Fruit fly (Drosophila melanogaster) whole organism, embryonic: ENCODE results near the gene pygo.
A peak's percentile ranks its signal among the peaks of the same experiment; 100 is the strongest.

Source experiments
- Awh ChIP-seq: fragments of 200-800 bp; sonication (Bioruptor generic); IDR thresholded peaks from 2 replicates; pipeline ENCODE4, ENCODE4 v1.3.6; 2022; ENCODE audit warnings: missing biosample characterization, missing genetic modification characterization
- B-H2 ChIP-seq: fragments of 200-800 bp; sonication (Bioruptor generic); optimal IDR thresholded peaks from 2 replicates; lab custom pipeline; 2018; ENCODE audit warnings: missing biosample characterization, mild to moderate bottlenecking, missing genetic modification characterization
- Bdp1 ChIP-seq: fragments of 200-800 bp; sonication (Bioruptor generic); optimal IDR thresholded peaks from 3 replicates; lab custom pipeline; 2016; ENCODE audit warnings: missing biosample characterization, missing genetic modification characterization
- CG14710 ChIP-seq: fragments of 200-800 bp; sonication (Bioruptor generic); optimal IDR thresholded peaks from 3 replicates; lab custom pipeline; 2019; ENCODE audit warnings: missing biosample characterization, mild to moderate bottlenecking, missing genetic modification characterization, moderate library complexity
- CG17361 ChIP-seq: fragments of 200-800 bp; sonication (Bioruptor generic); IDR thresholded peaks from 3 replicates; pipeline ENCODE4 v1.3.6; 2022; ENCODE audit warnings: missing biosample characterization, missing genetic modification characterization
- CG2120 ChIP-seq: fragments of 200-800 bp; sonication (Bioruptor generic); optimal IDR thresholded peaks from 3 replicates; lab custom pipeline; 2016; ENCODE audit warnings: missing biosample characterization, missing genetic modification characterization
- CG2875 ChIP-seq: fragments of 200-800 bp; sonication (Bioruptor generic); optimal IDR thresholded peaks from 2 replicates; lab custom pipeline; 2017; ENCODE audit warnings: missing biosample characterization, mild to moderate bottlenecking, missing genetic modification characterization, missing genetic modification reagents
- CG31388 ChIP-seq: fragments of 200-800 bp; sonication (Bioruptor generic); optimal IDR thresholded peaks from 2 replicates; lab custom pipeline; 2016; ENCODE audit warnings: missing biosample characterization, missing genetic modification characterization
- CG7556 ChIP-seq: fragments of 200-800 bp; sonication (Bioruptor generic); optimal IDR thresholded peaks from 2 replicates; lab custom pipeline; 2017; ENCODE audit warnings: missing biosample characterization, mild to moderate bottlenecking, missing genetic modification characterization
- CG8478 ChIP-seq: fragments of >200 bp; optimal IDR thresholded peaks from 2 replicates; lab custom pipeline; 2018
- CG8924 ChIP-seq: fragments of 200-800 bp; optimal IDR thresholded peaks from 3 replicates; lab custom pipeline; 2019; ENCODE audit warnings: missing biosample characterization, mild to moderate bottlenecking, missing genetic modification characterization, moderate library complexity
- CG9876 ChIP-seq: fragments of 200-800 bp; sonication (Bioruptor generic); optimal IDR thresholded peaks from 2 replicates; lab custom pipeline; 2016; ENCODE audit warnings: missing biosample characterization, missing genetic modification characterization
- Dip3 ChIP-seq: fragments of 200-800 bp; sonication (Bioruptor generic); optimal IDR thresholded peaks from 3 replicates; lab custom pipeline; 2016; ENCODE audit warnings: missing biosample characterization, missing genetic modification characterization
- Dll ChIP-seq: fragments of 200-800 bp; sonication (Bioruptor generic); IDR thresholded peaks from 4 replicates; pipeline ENCODE4 v1.3.6; 2022; ENCODE audit warnings: missing biosample characterization, missing genetic modification characterization; ENCODE audit not compliant: partially characterized antibody
- Drgx ChIP-seq: fragments of 200-800 bp; sonication (Bioruptor generic); IDR thresholded peaks from 2 replicates; pipeline ENCODE4 v1.3.6; 2022; ENCODE audit warnings: missing biosample characterization, missing genetic modification characterization
- E2f2 ChIP-seq: fragments of 200-800 bp; sonication (Bioruptor generic); IDR thresholded peaks from 2 replicates; pipeline ENCODE4 v1.3.6; 2022; ENCODE audit warnings: missing biosample characterization, missing genetic modification characterization
- ERR ChIP-seq: fragments of 200-800 bp; sonication (Bioruptor generic); optimal IDR thresholded peaks from 2 replicates; lab custom pipeline; 2016; ENCODE audit warnings: missing biosample characterization, missing genetic modification characterization
- Gsc ChIP-seq: fragments of 200-800 bp; sonication (Bioruptor generic); IDR thresholded peaks from 2 replicates; pipeline ENCODE4 v1.3.6; 2022; ENCODE audit warnings: missing biosample characterization, missing genetic modification characterization
- HLHmδ ChIP-seq: fragments of 200-800 bp; sonication (Bioruptor generic); optimal IDR thresholded peaks from 2 replicates; lab custom pipeline; 2018; ENCODE audit warnings: missing biosample characterization, mild to moderate bottlenecking, missing genetic modification characterization, moderate library complexity
- Hand ChIP-seq: fragments of 200-800 bp; sonication (Bioruptor generic); optimal IDR thresholded peaks from 2 replicates; lab custom pipeline; 2017; ENCODE audit warnings: mild to moderate bottlenecking, missing biosample characterization, missing genetic modification reagents, missing genetic modification characterization
- Meics ChIP-seq: fragments of 200-800 bp; sonication (Bioruptor generic); optimal IDR thresholded peaks from 2 replicates; lab custom pipeline; 2017; ENCODE audit warnings: missing biosample characterization, mild to moderate bottlenecking, missing genetic modification characterization
- Nf-YA ChIP-seq: fragments of 200-800 bp; sonication (Bioruptor generic); IDR thresholded peaks from 2 replicates; pipeline ENCODE4 v1.3.6; 2022; ENCODE audit warnings: missing biosample characterization, missing genetic modification characterization
- Nf-YC ChIP-seq: fragments of 200-800 bp; optimal IDR thresholded peaks from 3 replicates; lab custom pipeline; 2019; ENCODE audit warnings: missing biosample characterization, mild to moderate bottlenecking, missing genetic modification characterization, moderate library complexity
- Oaz ChIP-seq: fragments of 200-800 bp; sonication (Bioruptor generic); IDR thresholded peaks from 2 replicates; pipeline ENCODE4 v1.3.6; 2022; ENCODE audit warnings: missing biosample characterization, missing genetic modification characterization
- PHDP ChIP-seq: fragments of 200-800 bp; sonication (Bioruptor generic); optimal IDR thresholded peaks from 3 replicates; lab custom pipeline; 2018; ENCODE audit warnings: missing biosample characterization, mild to moderate bottlenecking, missing genetic modification characterization, moderate library complexity
- Trl ChIP-seq, 3 experiments: fragments of >200 bp in 2 of 3; fragments of 200-800 bp in 1 of 3; sonication (Bioruptor generic) in 1 of 3; optimal IDR thresholded peaks; 2 replicates in 1 of 3; 3 replicates in 2 of 3; lab custom pipeline; 2016 to 2017; ENCODE audit warnings: missing biosample characterization in 1 of 3, missing genetic modification characterization in 1 of 3
- Xrp1 ChIP-seq: fragments of 200-800 bp; sonication (Bioruptor generic); IDR thresholded peaks from 2 replicates; pipeline ENCODE4 v1.3.6; 2022; ENCODE audit warnings: missing biosample characterization, missing genetic modification characterization
- YL-1 ChIP-seq: fragments of 200-800 bp; sonication (Bioruptor generic); optimal IDR thresholded peaks from 3 replicates; lab custom pipeline; 2017; ENCODE audit warnings: missing biosample characterization, mild to moderate bottlenecking, missing genetic modification characterization
- chm ChIP-seq: fragments of 200-800 bp; sonication (Bioruptor generic); IDR thresholded peaks from 2 replicates; pipeline ENCODE4 v1.3.6; 2022; ENCODE audit warnings: missing biosample characterization, missing genetic modification characterization
- dmrt99B ChIP-seq: fragments of 200-800 bp; sonication (Bioruptor generic); optimal IDR thresholded peaks from 2 replicates; lab custom pipeline; 2018; ENCODE audit warnings: missing biosample characterization, mild to moderate bottlenecking, missing genetic modification characterization, moderate library complexity
- dysf ChIP-seq: fragments of 200-800 bp; sonication (Bioruptor generic); IDR thresholded peaks from 3 replicates; pipeline ENCODE4 v1.3.6; 2022; ENCODE audit warnings: missing biosample characterization, missing genetic modification characterization
- emc ChIP-seq: fragments of 200-800 bp; sonication (Bioruptor generic); optimal IDR thresholded peaks from 2 replicates; lab custom pipeline; 2016; ENCODE audit warnings: missing biosample characterization, missing genetic modification characterization
- gfzf ChIP-seq: fragments of 200-800 bp; sonication (Bioruptor generic); optimal IDR thresholded peaks from 2 replicates; lab custom pipeline; 2016; ENCODE audit warnings: missing biosample characterization, mild to moderate bottlenecking, missing genetic modification characterization, moderate library complexity
- gsb-n ChIP-seq: fragments of 200-800 bp; sonication (Bioruptor generic); optimal IDR thresholded peaks from 3 replicates; lab custom pipeline; 2018; ENCODE audit warnings: missing biosample characterization, mild to moderate bottlenecking, missing genetic modification characterization
- hkb ChIP-seq, 2 experiments: fragments of 200-800 bp in 1 of 2; fragments of >200 bp in 1 of 2; sonication (Bioruptor generic) in 1 of 2; IDR thresholded peaks in 1 of 2; optimal IDR thresholded peaks in 1 of 2; 2 replicates each; pipeline versions ENCODE4 v1.3.6 to Lab custom; 2017 to 2022; ENCODE audit warnings: missing biosample characterization in 1 of 2, missing genetic modification characterization in 1 of 2
- ind ChIP-seq: fragments of 200-800 bp; sonication (Bioruptor generic); optimal IDR thresholded peaks from 3 replicates; lab custom pipeline; 2016; ENCODE audit warnings: missing biosample characterization, missing genetic modification characterization
- mirr ChIP-seq: fragments of 200-800 bp; sonication (Bioruptor generic); optimal IDR thresholded peaks from 3 replicates; lab custom pipeline; 2018; ENCODE audit warnings: missing biosample characterization, mild to moderate bottlenecking, missing genetic modification characterization
- phol ChIP-seq: fragments of 200-800 bp; sonication (Bioruptor generic); optimal IDR thresholded peaks from 3 replicates; lab custom pipeline; 2018; ENCODE audit warnings: missing biosample characterization, mild to moderate bottlenecking, missing genetic modification characterization, moderate library complexity
- pita ChIP-seq: fragments of 200-800 bp; sonication (Bioruptor generic); optimal IDR thresholded peaks from 2 replicates; lab custom pipeline; 2017; ENCODE audit warnings: missing biosample characterization, mild to moderate bottlenecking, missing genetic modification characterization
- prd ChIP-seq, 3 experiments: fragments of >200 bp in 2 of 3; fragments of 200-800 bp in 1 of 3; sonication (Bioruptor generic) in 1 of 3; optimal IDR thresholded peaks in 2 of 3; IDR thresholded peaks in 1 of 3; 2 replicates in 2 of 3; 3 replicates in 1 of 3; pipeline versions ENCODE4 v1.3.6 to Lab custom; 2017 to 2022; ENCODE audit warnings: missing biosample characterization in 1 of 3, missing genetic modification characterization in 1 of 3
- psq ChIP-seq: fragments of 200-800 bp; sonication (Bioruptor generic); optimal IDR thresholded peaks from 2 replicates; lab custom pipeline; 2017; ENCODE audit warnings: missing biosample characterization, missing genetic modification characterization
- schlank ChIP-seq: fragments of 200-800 bp; sonication (Bioruptor generic); optimal IDR thresholded peaks from 2 replicates; lab custom pipeline; 2018; ENCODE audit warnings: missing biosample characterization, mild to moderate bottlenecking, missing genetic modification characterization
- sens ChIP-seq: fragments of 200-800 bp; sonication (Bioruptor generic); peaks from one replicate; lab custom pipeline; 2016; ENCODE audit warnings: missing biosample characterization, missing genetic modification characterization
- sens-2 ChIP-seq: fragments of 200-800 bp; sonication (Bioruptor generic); IDR thresholded peaks from 2 replicates; pipeline ENCODE4 v1.3.6; 2022; ENCODE audit warnings: missing biosample characterization, missing genetic modification characterization
- sisA ChIP-seq: fragments of 200-800 bp; sonication (Bioruptor generic); IDR thresholded peaks from 2 replicates; pipeline ENCODE4 v1.3.6; 2022; ENCODE audit warnings: missing biosample characterization, missing genetic modification characterization
- stwl ChIP-seq: fragments of 200-800 bp; sonication (Bioruptor generic); optimal IDR thresholded peaks from 3 replicates; lab custom pipeline; 2018; ENCODE audit warnings: missing biosample characterization, mild to moderate bottlenecking, missing genetic modification characterization, moderate library complexity
- tup ChIP-seq: fragments of 200-800 bp; sonication (Bioruptor generic); optimal IDR thresholded peaks from 2 replicates; lab custom pipeline; 2016; ENCODE audit warnings: missing biosample characterization, mild to moderate bottlenecking, missing genetic modification characterization, moderate library complexity
- unc-4 ChIP-seq: fragments of 200-800 bp; sonication (Bioruptor generic); IDR thresholded peaks from 2 replicates; pipeline ENCODE4 v1.3.6; 2022; ENCODE audit warnings: missing biosample characterization, missing genetic modification characterization; ENCODE audit not compliant: partially characterized antibody

The pygo gene

DNA sequence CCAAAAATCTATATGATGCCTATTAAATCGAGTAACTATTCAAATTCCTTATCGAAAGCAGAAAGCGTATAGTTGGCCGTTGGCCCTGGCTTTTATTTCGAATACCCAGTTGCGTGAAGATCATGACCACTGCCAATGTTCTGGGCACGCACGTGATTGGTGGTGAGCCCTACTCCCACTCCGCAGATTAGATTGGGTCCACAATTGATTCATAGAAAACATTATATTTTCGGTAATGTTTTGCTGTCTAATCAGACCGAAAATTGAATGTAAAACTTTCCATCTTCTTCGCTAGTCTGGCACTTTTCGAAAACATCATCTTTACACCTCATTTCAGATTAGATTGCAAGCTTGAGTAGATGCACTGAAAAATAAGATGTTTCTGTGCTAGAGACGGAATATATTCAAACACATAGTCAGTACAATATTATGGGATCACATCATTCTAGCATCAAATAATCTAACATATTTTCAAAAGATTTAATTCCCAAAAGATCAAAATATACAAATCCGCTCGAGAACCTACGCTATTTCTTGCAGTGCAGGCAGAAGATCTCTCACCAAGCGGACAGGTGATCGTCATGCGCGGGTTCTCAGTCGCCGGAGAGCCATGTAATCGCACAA is 11.9 kb upstream of the pygo start, which contains the start of gene CG1774 (continued):
- peak; percentile 27; the same call in 1 of the 2 replicates for TF ChIP-seq Oaz
- no peak for TF ChIP-seq CG8478 (lab: Kevin White, UChicago)
- TF ChIP-seq sisA (GFP tag; lab: Robert Waterston, UW): peak; percentile 78
- peak; percentile 74 for TF ChIP-seq Xrp1
- TF ChIP-seq CG14710 (tag; lab: Kevin White, UChicago): peak; percentile 35
- TF ChIP-seq dysf: peak; percentile 83
- TF ChIP-seq gfzf (GFP tag; lab: Kevin White, UChicago): no peak
- peak in 1 of 2 experiments; percentile 13 for TF ChIP-seq Trl (optimal IDR thresholded peaks at IDR 0.05; lab: Kevin White, UChicago)
- TF ChIP-seq Trl (GFP tag; optimal IDR thresholded peaks at IDR 0.05; lab: Kevin White, UChicago): peak; percentile 78
- TF ChIP-seq PHDP (tag; lab: Kevin White, UChicago): peak; percentile 86
- TF ChIP-seq hkb (optimal IDR thresholded peaks at IDR 0.05; lab: Kevin White, UChicago): no peak
- TF ChIP-seq hkb (GFP tag; IDR thresholded peaks at IDR 0.05; lab: Robert Waterston, UW): peak; percentile 82
- TF ChIP-seq phol (tag; lab: Kevin White, UChicago): peak; percentile 67
- TF ChIP-seq ERR (GFP tag; lab: Kevin White, UChicago): peak; percentile 88
- TF ChIP-seq Nf-YC (tag; lab: Kevin White, UChicago): peak; percentile 37
- peak; percentile 44 for TF ChIP-seq E2f2 (GFP tag; lab: Robert Waterston, UW)
- TF ChIP-seq sens (GFP tag; lab: Kevin White, UChicago): peak; percentile 92
- TF ChIP-seq schlank (tag; lab: Kevin White, UChicago): peak; percentile 78
- TF ChIP-seq dmrt99B (tag; lab: Kevin White, UChicago): peak; percentile 72
- TF ChIP-seq CG7556 (GFP tag; lab: Kevin White, UChicago): peak; percentile 79
- peak; percentile 62 for TF ChIP-seq B-H2 (GFP tag; lab: Kevin White, UChicago)
- no peak for TF ChIP-seq prd (optimal IDR thresholded peaks at IDR 0.05; lab: Kevin White, UChicago)
- TF ChIP-seq prd (GFP tag; IDR thresholded peaks at IDR 0.05; lab: Robert Waterston, UW): peak; percentile 78
- peak; percentile 39; the same call in 1 of the 2 replicates for TF ChIP-seq chm (GFP tag; lab: Robert Waterston, UW)
- peak; percentile 89 for TF ChIP-seq Dip3 (GFP tag; lab: Kevin White, UChicago)
- peak; percentile 24 for TF ChIP-seq tup (GFP tag; lab: Kevin White, UChicago)
- TF ChIP-seq stwl (tag; lab: Kevin White, UChicago): no peak
- TF ChIP-seq pita: no peak
- no peak for TF ChIP-seq Dll (GFP tag; lab: Robert Waterston, UW)
- TF ChIP-seq Bdp1 (GFP tag; lab: Kevin White, UChicago): peak; percentile 49
- TF ChIP-seq CG9876: peak; percentile 71
- TF ChIP-seq unc-4 (GFP tag; lab: Robert Waterston, UW): no peak
- peak; percentile 96 for TF ChIP-seq CG2120 (GFP tag; lab: Kevin White, UChicago)
- TF ChIP-seq CG2875 (GFP tag; lab: Kevin White, UChicago): peak; percentile 36
- TF ChIP-seq Drgx (GFP tag; lab: Robert Waterston, UW): peak; percentile 69
- TF ChIP-seq gsb-n (tag; lab: Kevin White, UChicago): no peak
- TF ChIP-seq CG31388 (GFP tag; lab: Kevin White, UChicago): no peak
- TF ChIP-seq YL-1 (GFP tag; lab: Kevin White, UChicago): peak; percentile 45
- no peak; the same call in 1 of the 2 replicates for TF ChIP-seq sens-2 (GFP tag; lab: Robert Waterston, UW)
- peak; percentile 47; the same call in 1 of the 2 replicates for TF ChIP-seq Awh (GFP tag; lab: Robert Waterston, UW)
- TF ChIP-seq ind (GFP tag; lab: Kevin White, UChicago): peak; percentile 81
- peak; percentile 66 for TF ChIP-seq emc (GFP tag; lab: Kevin White, UChicago)
- peak; percentile 44; the same call in 1 of the 2 replicates for TF ChIP-seq Nf-YA (GFP tag; lab: Robert Waterston, UW)
- peak; percentile 39 for TF ChIP-seq mirr (GFP tag; lab: Kevin White, UChicago)
- TF ChIP-seq CG17361 (GFP tag; lab: Robert Waterston, UW): peak; percentile 78
- peak; percentile 88 for TF ChIP-seq Meics
- peak; percentile 85 for TF ChIP-seq Hand (GFP tag; lab: Kevin White, UChicago)
- TF ChIP-seq psq: no peak
- no peak for TF ChIP-seq HLHmδ (GFP tag; lab: Kevin White, UChicago)
- TF ChIP-seq Gsc (GFP tag; lab: Robert Waterston, UW): peak; percentile 5; the same call in 1 of the 2 replicates
- peak; percentile 75 for TF ChIP-seq CG8924 (tag; lab: Kevin White, UChicago)
